Worm (Caenorhabditis elegans): Measurements from ENCODE around the gene dpr-1.

dpr-1 gene

ce11 chrV:13949010-13949409 is 7.0 kb upstream of the dpr-1 start, which contains the start of gene R10D12.6:
R10D12.6 (plus strand) TSS chrV:13949310.
- TF ChIP-seq ama-1 (optimal IDR thresholded peaks at IDR 0.05) (no peak), hmg-4 (GFP tag; optimal IDR thresholded peaks at IDR 0.05) (no peak), flt-1 (GFP tag; IDR thresholded peaks at IDR 0.05) (no peak), tbx-37 (GFP tag; conservative IDR thresholded peaks at IDR 0.05) (no peak), hmbx-1 (tag; optimal IDR thresholded peaks at IDR 0.05) (no peak), ets-7 (tag; optimal IDR thresholded peaks at IDR 0.05) (no peak), pes-1 (GFP tag; IDR thresholded peaks at IDR 0.05) (no peak), hnd-1 (tag; optimal IDR thresholded peaks at IDR 0.05) (no peak), ceh-13 (GFP tag; optimal IDR thresholded peaks at IDR 0.05) (no peak), ceh-36 (tag; optimal IDR thresholded peaks at IDR 0.05) (no peak), tbx-11 (GFP tag; IDR thresholded peaks at IDR 0.05) (no peak), tra-4 (tag; optimal IDR thresholded peaks at IDR 0.05) (no peak), B0310.2 (tag; optimal IDR thresholded peaks at IDR 0.05) (no peak), scrt-1 (GFP tag; IDR thresholded peaks at IDR 0.05) (no peak), aly-1 (tag; optimal IDR thresholded peaks at IDR 0.05) (no peak), F13C5.2 (tag; optimal IDR thresholded peaks at IDR 0.05) (no peak), sea-1 (GFP tag; conservative IDR thresholded peaks at IDR 0.05) (no peak)

- TF ChIP-seq tra-4 (tag; optimal IDR thresholded peaks at IDR 0.05) (no peak), tbx-11 (GFP tag; IDR thresholded peaks at IDR 0.05) (no peak), hmg-4 (GFP tag; optimal IDR thresholded peaks at IDR 0.05) (no peak), B0310.2 (tag; optimal IDR thresholded peaks at IDR 0.05) (no peak), tbx-37 (GFP tag; conservative IDR thresholded peaks at IDR 0.05) (no peak), ets-7 (tag; optimal IDR thresholded peaks at IDR 0.05) (no peak), scrt-1 (GFP tag; IDR thresholded peaks at IDR 0.05) (no peak), pes-1 (GFP tag; IDR thresholded peaks at IDR 0.05) (no peak), ama-1 (optimal IDR thresholded peaks at IDR 0.05) (no peak), sea-1 (GFP tag; conservative IDR thresholded peaks at IDR 0.05) (no peak), ceh-36 (tag; optimal IDR thresholded peaks at IDR 0.05) (no peak), hmbx-1 (tag; optimal IDR thresholded peaks at IDR 0.05) (no peak), ceh-13 (GFP tag; optimal IDR thresholded peaks at IDR 0.05) (no peak), flt-1 (GFP tag; IDR thresholded peaks at IDR 0.05) (no peak), aly-1 (tag; optimal IDR thresholded peaks at IDR 0.05) (no peak), F13C5.2 (tag; optimal IDR thresholded peaks at IDR 0.05) (no peak), hnd-1 (tag; optimal IDR thresholded peaks at IDR 0.05) (no peak)
Measured at ce11 chrV:13946385-13947019, 4.5 kb upstream of the dpr-1 start, which contains the start of the genes srx-10 and clec-226. srx-10 (minus strand) TSS chrV:13946485. clec-226 (plus strand) TSS chrV:13946969.

- TF ChIP-seq hnd-1 (tag; optimal IDR thresholded peaks at IDR 0.05) (no peak), scrt-1 (GFP tag; IDR thresholded peaks at IDR 0.05) (no peak), aly-1 (tag; optimal IDR thresholded peaks at IDR 0.05) (no peak), ama-1 (optimal IDR thresholded peaks at IDR 0.05) (no peak)
Measured at ce11 chrV:13936850-13937249, 5.1 kb downstream of the dpr-1 start, which contains the start of gene srw-145. srw-145 (plus strand) TSS chrV:13937150.

ce11 chrV:13936052-13936451 is 5.9 kb downstream of the dpr-1 start:
- TF ChIP-seq F13C5.2 (tag; optimal IDR thresholded peaks at IDR 0.05): no peak
- TF ChIP-seq aly-1 (tag; optimal IDR thresholded peaks at IDR 0.05): no peak
- no peak for TF ChIP-seq hnd-1 (tag; optimal IDR thresholded peaks at IDR 0.05)
- no peak for TF ChIP-seq tbx-11 (GFP tag; IDR thresholded peaks at IDR 0.05)
- TF ChIP-seq ceh-36 (tag; optimal IDR thresholded peaks at IDR 0.05): no peak
- no peak for TF ChIP-seq tbx-37 (GFP tag; conservative IDR thresholded peaks at IDR 0.05)
- no peak for TF ChIP-seq flt-1 (GFP tag; IDR thresholded peaks at IDR 0.05)
- TF ChIP-seq sea-1 (GFP tag; conservative IDR thresholded peaks at IDR 0.05): no peak
- no peak for TF ChIP-seq ceh-13 (GFP tag; optimal IDR thresholded peaks at IDR 0.05)
- no peak for TF ChIP-seq pes-1 (GFP tag; IDR thresholded peaks at IDR 0.05)
- no peak for TF ChIP-seq ets-7 (tag; optimal IDR thresholded peaks at IDR 0.05)
- TF ChIP-seq ama-1 (optimal IDR thresholded peaks at IDR 0.05): no peak
- no peak for TF ChIP-seq hmbx-1 (tag; optimal IDR thresholded peaks at IDR 0.05)
- TF ChIP-seq scrt-1 (GFP tag; IDR thresholded peaks at IDR 0.05): no peak

ce11 chrV:13935423-13935822 is 6.6 kb downstream of the dpr-1 start:
- TF ChIP-seq F13C5.2 (tag; optimal IDR thresholded peaks at IDR 0.05) (no peak), hmg-4 (GFP tag; optimal IDR thresholded peaks at IDR 0.05) (no peak), tbx-11 (GFP tag; IDR thresholded peaks at IDR 0.05) (no peak)

ce11 chrV:13934545-13934944 is 7.4 kb downstream of the dpr-1 start, which contains the start of gene R10D12.1:
R10D12.1 (minus strand) TSS chrV:13934645.
- TF ChIP-seq tbx-37 (GFP tag; conservative IDR thresholded peaks at IDR 0.05) (no peak), F13C5.2 (tag; optimal IDR thresholded peaks at IDR 0.05) (no peak), flt-1 (GFP tag; IDR thresholded peaks at IDR 0.05) (no peak), hnd-1 (tag; optimal IDR thresholded peaks at IDR 0.05) (no peak), ama-1 (optimal IDR thresholded peaks at IDR 0.05) (no peak)

ce11 chrV:13931952-13932351 is 10.0 kb downstream of the dpr-1 start:
- TF ChIP-seq ceh-36 (tag; optimal IDR thresholded peaks at IDR 0.05) (no peak), scrt-1 (GFP tag; IDR thresholded peaks at IDR 0.05) (no peak), ets-7 (tag; optimal IDR thresholded peaks at IDR 0.05) (no peak), sea-1 (GFP tag; conservative IDR thresholded peaks at IDR 0.05) (no peak), B0310.2 (tag; optimal IDR thresholded peaks at IDR 0.05) (no peak), aly-1 (tag; optimal IDR thresholded peaks at IDR 0.05) (no peak), hmbx-1 (tag; optimal IDR thresholded peaks at IDR 0.05) (no peak)

ce11 chrV:13931225-13931624 is 10.8 kb downstream of the dpr-1 start, which contains the start of gene C06B3.16:
C06B3.16 (plus strand) TSS chrV:13931525.
- TF ChIP-seq tra-4 (tag; optimal IDR thresholded peaks at IDR 0.05) (no peak), B0310.2 (tag; optimal IDR thresholded peaks at IDR 0.05) (no peak)

Data from whole organism, early embryonic.